Worm (Caenorhabditis elegans) whole organism, dauer: Measurements from ENCODE around the gene set-9.
"Not testable (repeated sequence)": the region's sequence is repeated elsewhere in the genome, so short reads cannot be mapped to it uniquely, and the experiment has no call there.

Experiments
- unc-62 ChIP-seq: sonication (generic microtip); optimal IDR thresholded peaks from 2 replicates; lab custom pipeline; 2017; ENCODE audit warnings: missing biosample characterization, missing genetic modification reagents, missing genetic modification characterization

The set-9 gene

DNA sequence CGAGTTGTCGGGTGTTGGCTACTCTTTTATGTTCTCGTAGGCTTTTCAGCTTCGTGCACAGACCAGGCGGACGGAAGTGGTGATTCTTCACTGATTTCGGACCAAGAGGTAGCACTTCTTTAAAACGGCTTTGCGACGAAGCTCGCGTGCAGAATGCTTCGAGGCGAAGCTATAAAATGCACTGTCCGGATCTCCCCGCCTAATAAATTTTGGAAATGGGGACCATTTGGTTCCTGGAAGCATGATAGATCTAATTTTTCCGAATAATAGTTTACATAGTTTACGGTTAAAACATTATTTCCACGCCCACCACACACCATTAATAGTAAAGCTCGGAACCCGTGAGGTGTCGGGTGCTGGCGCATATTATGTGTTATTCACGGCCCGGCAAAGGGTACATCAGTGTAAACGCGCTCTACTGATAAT is 39.9 kb downstream of the set-9 start:
- TF ChIP-seq unc-62 (GFP tag; lab: Kevin White, UChicago), result no peak

DNA sequence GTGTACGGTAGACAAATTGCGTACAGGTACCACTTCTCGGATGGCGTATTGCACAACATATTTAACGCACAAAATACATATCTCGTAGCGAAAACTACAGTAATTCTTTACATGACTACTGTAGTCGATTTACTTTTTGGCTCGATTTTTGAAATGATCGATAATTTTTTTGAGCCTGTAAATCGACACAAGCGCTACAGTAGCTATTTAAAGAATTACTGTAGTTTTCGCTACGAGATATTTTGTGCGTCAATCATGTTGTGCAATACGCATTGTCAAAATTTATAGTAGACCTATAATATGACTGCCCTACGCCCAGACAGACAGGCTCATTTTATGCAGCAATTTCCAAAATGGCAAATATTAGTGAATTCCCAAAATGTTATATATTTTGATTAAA is 40.5 kb downstream of the set-9 start, which contains the start of gene W03B1.5:
Gene W03B1.5 (plus strand): TSS at position 301 of the 400 bp plus-strand sequence.
- not testable (repeated sequence) for TF ChIP-seq unc-62 (GFP tag; lab: Kevin White, UChicago)

DNA sequence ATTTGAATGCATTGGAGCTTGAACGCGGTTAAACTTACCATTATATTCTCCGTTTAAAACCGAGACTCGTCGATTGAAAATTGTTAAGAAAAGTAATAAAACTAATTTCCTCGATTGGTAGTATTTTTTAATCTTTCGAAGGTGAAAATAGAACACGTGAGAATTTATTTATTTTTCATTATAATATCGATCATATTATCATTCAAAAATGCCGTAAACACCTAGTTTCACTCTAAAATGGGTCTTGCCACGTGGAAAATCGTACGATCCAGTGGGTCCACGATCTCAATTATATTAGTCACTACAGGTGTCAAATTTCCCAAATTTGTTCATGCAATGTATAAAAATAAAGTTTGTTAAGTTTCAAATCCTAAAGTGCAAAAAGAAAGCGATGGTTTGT is 49.2 kb downstream of the set-9 start, which contains the start of gene W03B1.9:
Gene W03B1.9 (minus strand): TSS at position 101 of the 400 bp plus-strand sequence.
- no peak for TF ChIP-seq unc-62 (GFP tag; lab: Kevin White, UChicago)

DNA sequence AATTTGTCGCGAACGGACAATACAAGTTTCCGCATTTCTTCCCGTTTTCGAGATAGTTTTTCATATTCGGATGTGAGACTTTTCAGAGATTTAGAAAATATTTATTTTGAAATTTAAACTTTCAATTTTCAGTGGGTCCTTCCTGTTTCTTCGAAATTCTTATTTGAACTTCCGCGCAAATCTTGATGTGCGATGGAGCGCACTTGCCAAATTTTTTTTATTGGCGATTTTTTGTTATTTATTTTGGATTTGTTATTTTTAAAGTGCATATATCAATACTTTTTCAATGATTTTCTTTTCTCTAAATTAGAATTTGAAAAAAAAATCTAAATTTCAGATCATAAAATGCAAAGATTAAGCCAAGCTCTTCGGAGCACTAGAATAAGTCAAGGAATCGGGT is 49.6 kb downstream of the set-9 start, which contains the start of gene sars-2:
Gene sars-2 (plus strand): TSS at position 341 of the 400 bp plus-strand sequence.
- TF ChIP-seq unc-62 (GFP tag; lab: Kevin White, UChicago), result no peak

DNA sequence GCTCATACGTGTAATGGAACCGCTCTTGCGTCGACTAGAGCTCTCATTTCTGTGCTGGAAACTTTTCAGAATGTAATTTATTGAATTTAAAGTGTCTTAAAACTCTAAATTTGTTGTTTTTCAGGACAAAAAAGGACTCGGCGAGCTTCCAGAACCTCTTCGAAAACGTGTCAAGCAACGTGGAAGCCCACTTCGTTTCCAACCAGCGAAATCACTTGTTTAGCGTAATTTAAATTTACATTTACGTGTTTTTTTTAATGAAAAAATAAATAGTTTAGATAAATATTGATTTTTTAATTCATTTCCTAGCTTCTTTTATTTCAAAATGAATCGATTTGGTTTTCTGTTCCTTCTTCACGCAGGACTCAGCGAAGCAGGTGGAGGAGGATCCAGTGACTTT is 52.0 kb downstream of the set-9 start, which contains the start of gene F55F10.3:
Gene F55F10.3 (plus strand): TSS at position 301 of the 400 bp plus-strand sequence.
- TF ChIP-seq unc-62 (GFP tag; lab: Kevin White, UChicago), result no peak

DNA sequence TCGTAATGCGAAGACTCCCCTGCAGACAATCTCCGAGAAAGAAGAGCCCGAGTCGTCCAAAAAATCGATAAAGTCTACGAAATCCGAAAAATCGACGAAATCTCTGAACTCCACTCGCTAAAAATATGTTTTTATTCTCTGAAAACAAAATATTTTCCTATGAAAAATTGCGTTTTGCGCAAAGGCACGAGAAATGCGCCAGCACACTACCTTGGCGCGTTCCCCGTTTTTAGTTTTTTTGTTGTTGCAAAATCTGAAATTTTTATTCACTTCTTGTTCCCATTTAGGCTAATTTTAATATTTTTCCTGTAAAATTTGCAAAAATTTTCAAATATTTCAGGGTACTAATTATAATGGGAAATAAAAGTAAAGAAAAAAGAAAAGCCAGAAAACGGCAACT is 52.8 kb downstream of the set-9 start, which contains the start of gene F55F10.1:
Gene F55F10.1 (plus strand): TSS at position 341 of the 400 bp plus-strand sequence.
- no peak for TF ChIP-seq unc-62 (GFP tag; lab: Kevin White, UChicago)
